Worm (Caenorhabditis elegans): Measurements from ENCODE around the gene srv-12.

Gene srv-12

ce11 chrIV:10053550-10053949 lies at the start of gene srv-12:
TSS of gene srv-12 (minus strand) at chrIV:10053650.
- TF ChIP-seq nhr-25 (tag; optimal IDR thresholded peaks at IDR 0.05): no peak
- no peak for TF ChIP-seq nhr-77 (tag; optimal IDR thresholded peaks at IDR 0.05)
- TF ChIP-seq fkh-2 (tag; optimal IDR thresholded peaks at IDR 0.05): no peak
- no peak for TF ChIP-seq sea-2 (GFP tag; optimal IDR thresholded peaks at IDR 0.05)
- TF ChIP-seq lin-15B (tag; optimal IDR thresholded peaks at IDR 0.05): no peak
- no peak for TF ChIP-seq lsy-12 (tag; optimal IDR thresholded peaks at IDR 0.05)
- no peak for TF ChIP-seq nhr-76 (tag; optimal IDR thresholded peaks at IDR 0.05)
- TF ChIP-seq egl-5 (tag; optimal IDR thresholded peaks at IDR 0.05): no peak
- no peak for TF ChIP-seq snpc-4 (tag; optimal IDR thresholded peaks at IDR 0.05)
- no peak for TF ChIP-seq elt-3 (tag; optimal IDR thresholded peaks at IDR 0.05)
- no peak for TF ChIP-seq lin-39 (tag; optimal IDR thresholded peaks at IDR 0.05)
- no peak for TF ChIP-seq nhr-237 (tag; optimal IDR thresholded peaks at IDR 0.05)
- TF ChIP-seq unc-62 (GFP tag; optimal IDR thresholded peaks at IDR 0.05): no peak

ce11 chrIV:10096881-10097280 lies 43.4 kb upstream of the srv-12 start, which contains the start of gene dis-3:
TSS of gene dis-3 (plus strand) at chrIV:10097202.
- TF ChIP-seq mml-1 (tag; optimal IDR thresholded peaks at IDR 0.05) (no peak), lin-15B (tag; optimal IDR thresholded peaks at IDR 0.05) (peak; percentile 42), R02D3.7 (tag; optimal IDR thresholded peaks at IDR 0.05) (peak; percentile 71), ztf-11 (tag; optimal IDR thresholded peaks at IDR 0.05) (no peak), skn-1 (tag; optimal IDR thresholded peaks at IDR 0.05) (no peak), nhr-43 (tag; optimal IDR thresholded peaks at IDR 0.05; ENCODE audit: poor library complexity, severe bottlenecking) (no peak)

ce11 chrIV:10095171-10095570 lies 41.7 kb upstream of the srv-12 start, which contains the start of the genes C04G2.5 and msp-36:
TSS of gene C04G2.5 (minus strand) at chrIV:10095271.
TSS of gene msp-36 (plus strand) at chrIV:10095433.
- no peak for TF ChIP-seq nhr-77 (tag; optimal IDR thresholded peaks at IDR 0.05)
- no peak for TF ChIP-seq fkh-10 (GFP tag; optimal IDR thresholded peaks at IDR 0.05)
- no peak for TF ChIP-seq tbx-2 (tag; optimal IDR thresholded peaks at IDR 0.05)
- no peak for TF ChIP-seq ztf-4 (tag; optimal IDR thresholded peaks at IDR 0.05)
- TF ChIP-seq ZK546.5 (tag; optimal IDR thresholded peaks at IDR 0.05): no peak
- TF ChIP-seq ama-1 (optimal IDR thresholded peaks at IDR 0.05): no peak
- TF ChIP-seq nhr-11 (tag; optimal IDR thresholded peaks at IDR 0.05): no peak
- no peak for TF ChIP-seq aly-2 (tag; optimal IDR thresholded peaks at IDR 0.05)

ce11 chrIV:10090358-10090757 lies 36.9 kb upstream of the srv-12 start, which contains the start of gene ttbk-5:
TSS of gene ttbk-5 (plus strand) at chrIV:10090658.
- no peak for TF ChIP-seq elt-1 (tag; optimal IDR thresholded peaks at IDR 0.05)
- no peak for TF ChIP-seq elt-2 (tag; optimal IDR thresholded peaks at IDR 0.05)
- TF ChIP-seq nhr-11 (tag; optimal IDR thresholded peaks at IDR 0.05): no peak
- no peak for TF ChIP-seq egl-27 (tag; optimal IDR thresholded peaks at IDR 0.05)
- TF ChIP-seq unc-62 (GFP tag; optimal IDR thresholded peaks at IDR 0.05): no peak
- TF ChIP-seq nhr-28 (tag; optimal IDR thresholded peaks at IDR 0.05): no peak
- TF ChIP-seq ZK546.5 (tag; optimal IDR thresholded peaks at IDR 0.05): no peak
- no peak for TF ChIP-seq lin-15B (tag; optimal IDR thresholded peaks at IDR 0.05)

ce11 chrIV:10089777-10090176 lies 36.3 kb upstream of the srv-12 start, which contains the start of gene ttr-39:
TSS of gene ttr-39 (minus strand) at chrIV:10089877.
- TF ChIP-seq nhr-77 (tag; optimal IDR thresholded peaks at IDR 0.05) (no peak), nhr-23 (tag; optimal IDR thresholded peaks at IDR 0.05) (no peak), pha-4 (tag; optimal IDR thresholded peaks at IDR 0.05) (no peak), ceh-82 (tag; optimal IDR thresholded peaks at IDR 0.05) (no peak)

ce11 chrIV:10085401-10086187 lies 32.1 kb upstream of the srv-12 start, which contains the start of the genes col-2 and ndc-80:
TSS of gene col-2 (minus strand) at chrIV:10085451.
TSS of gene ndc-80 (plus strand) at chrIV:10086137.
- peak; percentile 71 for TF ChIP-seq R02D3.7 (tag; optimal IDR thresholded peaks at IDR 0.05)
- TF ChIP-seq aly-2 (tag; optimal IDR thresholded peaks at IDR 0.05): no peak
- peak; percentile 17 for TF ChIP-seq pqm-1 (tag; optimal IDR thresholded peaks at IDR 0.05)
- TF ChIP-seq nfya-1 (tag; optimal IDR thresholded peaks at IDR 0.05; ENCODE audit: insufficient read depth): peak; percentile 84
- peak; percentile 70 for TF ChIP-seq nhr-25 (tag; optimal IDR thresholded peaks at IDR 0.05)
- no peak for TF ChIP-seq ceh-28 (tag; optimal IDR thresholded peaks at IDR 0.05)
- peak; percentile 54 for TF ChIP-seq nhr-23 (tag; optimal IDR thresholded peaks at IDR 0.05)
- TF ChIP-seq lin-15B (tag; optimal IDR thresholded peaks at IDR 0.05): peak; percentile 93
- TF ChIP-seq tbx-2 (tag; optimal IDR thresholded peaks at IDR 0.05): no peak
- peak; percentile 23 for TF ChIP-seq fkh-10 (GFP tag; optimal IDR thresholded peaks at IDR 0.05)
- peak; percentile 70 for TF ChIP-seq lin-39 (tag; optimal IDR thresholded peaks at IDR 0.05)
- TF ChIP-seq snpc-4 (tag; optimal IDR thresholded peaks at IDR 0.05): peak; percentile 36
- TF ChIP-seq skn-1 (tag; optimal IDR thresholded peaks at IDR 0.05): peak; percentile 4
- peak; percentile 10 for TF ChIP-seq jun-1 (tag; optimal IDR thresholded peaks at IDR 0.05)
- TF ChIP-seq nhr-43 (tag; optimal IDR thresholded peaks at IDR 0.05; ENCODE audit: poor library complexity, severe bottlenecking): peak; percentile 74

Data from whole organism, L3 larva.